Fruit fly (Drosophila melanogaster) whole organism, embryonic: ENCODE results near the gene CecB.
A peak's percentile ranks its signal among the peaks of the same experiment; 100 is the strongest.

Source experiments
- Awh ChIP-seq: fragments of 200-800 bp; sonication (Bioruptor generic); IDR thresholded peaks from 2 replicates; pipeline ENCODE4, ENCODE4 v1.3.6; 2022; ENCODE audit warnings: missing biosample characterization, missing genetic modification characterization
- CG10267 ChIP-seq: fragments of 200-800 bp; sonication (Bioruptor generic); optimal IDR thresholded peaks from 2 replicates; lab custom pipeline; 2018; ENCODE audit warnings: missing biosample characterization, mild to moderate bottlenecking, missing genetic modification characterization, moderate library complexity
- CG10979 ChIP-seq: fragments of 200-800 bp; sonication (Bioruptor generic); optimal IDR thresholded peaks from 2 replicates; lab custom pipeline; 2018; ENCODE audit warnings: missing biosample characterization, mild to moderate bottlenecking, missing genetic modification characterization, moderate library complexity
- CG1233 ChIP-seq: fragments of 200-800 bp; sonication (Bioruptor generic); optimal IDR thresholded peaks from 4 replicates; lab custom pipeline; 2018; ENCODE audit warnings: missing biosample characterization, mild to moderate bottlenecking, missing genetic modification characterization
- CG12942 ChIP-seq: fragments of 200-800 bp; sonication (Bioruptor generic); optimal IDR thresholded peaks from 3 replicates; lab custom pipeline; 2016; ENCODE audit warnings: missing biosample characterization, missing genetic modification characterization
- CG13894 ChIP-seq: fragments of 200-800 bp; sonication (Bioruptor generic); optimal IDR thresholded peaks from 3 replicates; lab custom pipeline; 2018; ENCODE audit warnings: missing biosample characterization, mild to moderate bottlenecking, missing genetic modification characterization, moderate library complexity
- CG14860 ChIP-seq: fragments of 200-800 bp; sonication (Bioruptor generic); IDR thresholded peaks from 3 replicates; pipeline ENCODE4 v1.3.6; 2022; ENCODE audit warnings: missing biosample characterization, missing genetic modification characterization; ENCODE audit not compliant: partially characterized antibody
- CG16863 ChIP-seq: fragments of 200-800 bp; sonication (Bioruptor generic); optimal IDR thresholded peaks from 3 replicates; lab custom pipeline; 2016; ENCODE audit warnings: missing biosample characterization, missing genetic modification characterization
- CG17328 ChIP-seq: fragments of 200-800 bp; sonication (Bioruptor generic); IDR thresholded peaks from 2 replicates; pipeline ENCODE4 v1.3.6; 2022; ENCODE audit warnings: missing biosample characterization, missing genetic modification characterization
- CG17361 ChIP-seq: fragments of 200-800 bp; sonication (Bioruptor generic); IDR thresholded peaks from 3 replicates; pipeline ENCODE4 v1.3.6; 2022; ENCODE audit warnings: missing biosample characterization, missing genetic modification characterization
- CG17385 ChIP-seq: fragments of 200-800 bp; sonication (Bioruptor generic); optimal IDR thresholded peaks from 3 replicates; lab custom pipeline; 2018; ENCODE audit warnings: missing biosample characterization, mild to moderate bottlenecking, missing genetic modification characterization
- CG17912 ChIP-seq: fragments of 200-800 bp; sonication (Bioruptor generic); optimal IDR thresholded peaks from 2 replicates; lab custom pipeline; 2018; ENCODE audit warnings: missing biosample characterization, mild to moderate bottlenecking, missing genetic modification characterization
- CG18619 ChIP-seq: fragments of 200-800 bp; sonication (Bioruptor generic); optimal IDR thresholded peaks from 3 replicates; lab custom pipeline; 2017; ENCODE audit warnings: missing biosample characterization, mild to moderate bottlenecking, missing genetic modification characterization
- CG2199 ChIP-seq: fragments of 200-800 bp; sonication (Bioruptor generic); IDR thresholded peaks from 3 replicates; pipeline ENCODE4 v1.3.6; 2022; ENCODE audit warnings: missing biosample characterization, missing genetic modification characterization
- CG31441 ChIP-seq: fragments of 200-800 bp; sonication (Bioruptor generic); IDR thresholded peaks from 2 replicates; pipeline ENCODE4 v1.3.6; 2022; ENCODE audit warnings: missing biosample characterization, missing genetic modification characterization
- CG3407 ChIP-seq: fragments of 200-800 bp; sonication (Bioruptor generic); optimal IDR thresholded peaks from 2 replicates; lab custom pipeline; 2018; ENCODE audit warnings: missing biosample characterization, mild to moderate bottlenecking, missing genetic modification characterization
- CG7963 ChIP-seq: fragments of 200-800 bp; sonication (Bioruptor generic); IDR thresholded peaks from 3 replicates; pipeline ENCODE4 v1.3.6; 2022; ENCODE audit warnings: missing biosample characterization, missing genetic modification characterization; ENCODE audit not compliant: partially characterized antibody
- CG8388 ChIP-seq: fragments of 200-800 bp; sonication (Bioruptor generic); optimal IDR thresholded peaks from 2 replicates; lab custom pipeline; 2019; ENCODE audit warnings: missing biosample characterization, mild to moderate bottlenecking, missing genetic modification characterization, moderate library complexity
- CG9437 ChIP-seq: fragments of 200-800 bp; sonication (Bioruptor generic); optimal IDR thresholded peaks from 2 replicates; lab custom pipeline; 2018; ENCODE audit warnings: missing biosample characterization, mild to moderate bottlenecking, missing genetic modification characterization
- CG9876 ChIP-seq: fragments of 200-800 bp; sonication (Bioruptor generic); optimal IDR thresholded peaks from 2 replicates; lab custom pipeline; 2016; ENCODE audit warnings: missing biosample characterization, missing genetic modification characterization
- Dbx ChIP-seq: fragments of 200-800 bp; sonication (Bioruptor generic); IDR thresholded peaks from 3 replicates; pipeline ENCODE4 v1.3.6; 2022; ENCODE audit warnings: missing biosample characterization, missing genetic modification characterization
- Dref ChIP-seq: fragments of 200-800 bp; sonication (Bioruptor generic); IDR thresholded peaks from 2 replicates; pipeline ENCODE4 v1.3.6; 2022; ENCODE audit warnings: missing biosample characterization, missing genetic modification characterization
- HLH3B ChIP-seq: fragments of 200-800 bp; sonication (Bioruptor generic); IDR thresholded peaks from 2 replicates; pipeline ENCODE4 v1.3.6; 2022; ENCODE audit warnings: missing biosample characterization, missing genetic modification characterization
- HLH54F ChIP-seq: fragments of 200-800 bp; sonication (Bioruptor generic); optimal IDR thresholded peaks from 3 replicates; lab custom pipeline; 2016; ENCODE audit warnings: missing biosample characterization, missing genetic modification characterization
- HmgD ChIP-seq: fragments of 200-800 bp; sonication (Bioruptor generic); optimal IDR thresholded peaks from 3 replicates; lab custom pipeline; 2016; ENCODE audit warnings: missing biosample characterization, missing genetic modification characterization
- Hr51 ChIP-seq, 2 experiments: fragments of 200-800 bp; sonication (Bioruptor generic); optimal IDR thresholded peaks; 2 replicates in 1 of 2; 3 replicates in 1 of 2; lab custom pipeline; 2016 to 2018; ENCODE audit warnings: missing biosample characterization in 2 of 2, missing genetic modification characterization in 2 of 2, mild to moderate bottlenecking in 1 of 2, moderate library complexity in 1 of 2
- Hsf ChIP-seq: fragments of 200-800 bp; sonication (Bioruptor generic); optimal IDR thresholded peaks from 3 replicates; lab custom pipeline; 2016; ENCODE audit warnings: missing biosample characterization, missing genetic modification characterization
- Jarid2 ChIP-seq: fragments of 200-800 bp; sonication (Bioruptor generic); optimal IDR thresholded peaks from 3 replicates; lab custom pipeline; 2017; ENCODE audit warnings: mild to moderate bottlenecking, missing biosample characterization, missing genetic modification reagents, missing genetic modification characterization
- Lhr ChIP-seq: fragments of 200-800 bp; sonication (Bioruptor generic); optimal IDR thresholded peaks from 3 replicates; lab custom pipeline; 2017; ENCODE audit warnings: mild to moderate bottlenecking, missing biosample characterization, missing genetic modification reagents, missing genetic modification characterization
- MTF-1 ChIP-seq: fragments of 200-800 bp; sonication (Bioruptor generic); optimal IDR thresholded peaks from 2 replicates; lab custom pipeline; 2018; ENCODE audit warnings: missing biosample characterization, mild to moderate bottlenecking, missing genetic modification characterization, borderline replicate concordance
- NC2α ChIP-seq: fragments of 200-800 bp; sonication (Bioruptor generic); optimal IDR thresholded peaks from 2 replicates; lab custom pipeline; 2016; ENCODE audit warnings: missing biosample characterization, missing genetic modification characterization
- Rx ChIP-seq: fragments of 200-800 bp; sonication (Bioruptor generic); IDR thresholded peaks from 2 replicates; pipeline ENCODE4 v1.3.6; 2022; ENCODE audit warnings: missing biosample characterization, missing genetic modification characterization
- az2 ChIP-seq: fragments of 200-800 bp; sonication (Bioruptor generic); optimal IDR thresholded peaks from 3 replicates; lab custom pipeline; 2016; ENCODE audit warnings: missing biosample characterization, missing genetic modification characterization
- chif ChIP-seq, 2 experiments: fragments of 200-800 bp; sonication (Bioruptor generic); optimal IDR thresholded peaks; 3 replicates each; lab custom pipeline; 2016; ENCODE audit warnings: missing biosample characterization in 2 of 2, missing genetic modification characterization in 2 of 2
- dmrt99B ChIP-seq: fragments of 200-800 bp; sonication (Bioruptor generic); optimal IDR thresholded peaks from 2 replicates; lab custom pipeline; 2018; ENCODE audit warnings: missing biosample characterization, mild to moderate bottlenecking, missing genetic modification characterization, moderate library complexity
- esg ChIP-seq: fragments of 200-800 bp; sonication (Bioruptor generic); conservative IDR thresholded peaks from 2 replicates; pipeline ENCODE4 v1.3.6; 2022; ENCODE audit warnings: missing biosample characterization, missing genetic modification characterization
- fd96Cb ChIP-seq: fragments of 200-800 bp; sonication (Bioruptor generic); optimal IDR thresholded peaks from 2 replicates; lab custom pipeline; 2018; ENCODE audit warnings: missing biosample characterization, mild to moderate bottlenecking, missing genetic modification characterization, moderate library complexity
- gfzf ChIP-seq: fragments of 200-800 bp; sonication (Bioruptor generic); optimal IDR thresholded peaks from 2 replicates; lab custom pipeline; 2016; ENCODE audit warnings: missing biosample characterization, mild to moderate bottlenecking, missing genetic modification characterization, moderate library complexity
- hb ChIP-seq: fragments of 200-800 bp; sonication (Bioruptor generic); IDR thresholded peaks from 3 replicates; pipeline ENCODE4 v1.3.6; 2022; ENCODE audit warnings: missing biosample characterization, missing genetic modification characterization; ENCODE audit not compliant: partially characterized antibody
- hbn ChIP-seq: fragments of 200-800 bp; sonication (Bioruptor generic); IDR thresholded peaks from 2 replicates; pipeline ENCODE4 v1.3.6; 2022; ENCODE audit warnings: missing biosample characterization, missing genetic modification characterization; ENCODE audit not compliant: partially characterized antibody
- p53 ChIP-seq: fragments of 200-800 bp; sonication (Bioruptor generic); optimal IDR thresholded peaks from 2 replicates; lab custom pipeline; 2016; ENCODE audit warnings: missing biosample characterization, missing genetic modification characterization
- pita ChIP-seq: fragments of 200-800 bp; sonication (Bioruptor generic); optimal IDR thresholded peaks from 2 replicates; lab custom pipeline; 2017; ENCODE audit warnings: missing biosample characterization, mild to moderate bottlenecking, missing genetic modification characterization
- pros ChIP-seq: fragments of 200-800 bp; sonication (Bioruptor generic); optimal IDR thresholded peaks from 3 replicates; lab custom pipeline; 2019; ENCODE audit warnings: missing biosample characterization, mild to moderate bottlenecking, missing genetic modification characterization, moderate library complexity
- rib ChIP-seq: fragments of 200-800 bp; sonication (Bioruptor generic); IDR thresholded peaks from 2 replicates; pipeline ENCODE4 v1.3.6; 2022; ENCODE audit warnings: missing biosample characterization, missing genetic modification characterization
- salm ChIP-seq: fragments of 200-800 bp; sonication (Bioruptor generic); optimal IDR thresholded peaks from 2 replicates; lab custom pipeline; 2018; ENCODE audit warnings: missing biosample characterization, mild to moderate bottlenecking, missing genetic modification characterization
- seq ChIP-seq: fragments of 200-800 bp; sonication (Bioruptor generic); IDR thresholded peaks from 2 replicates; pipeline ENCODE4 v1.3.6; 2022; ENCODE audit warnings: missing biosample characterization, missing genetic modification characterization
- slbo ChIP-seq: fragments of 200-800 bp; sonication (Bioruptor generic); IDR thresholded peaks from 2 replicates; pipeline ENCODE4 v1.3.6; 2022; ENCODE audit warnings: missing biosample characterization, missing genetic modification characterization
- trh ChIP-seq: fragments of 200-800 bp; sonication (Bioruptor generic); optimal IDR thresholded peaks from 2 replicates; lab custom pipeline; 2016; ENCODE audit warnings: missing biosample characterization, missing genetic modification characterization
- ttk ChIP-seq: fragments of 200-800 bp; sonication (Bioruptor generic); IDR thresholded peaks from 2 replicates; pipeline ENCODE4 v2.1.2; 2022; ENCODE audit warnings: missing biosample characterization, missing genetic modification characterization
- tup ChIP-seq: fragments of 200-800 bp; sonication (Bioruptor generic); optimal IDR thresholded peaks from 2 replicates; lab custom pipeline; 2016; ENCODE audit warnings: missing biosample characterization, mild to moderate bottlenecking, missing genetic modification characterization, moderate library complexity
- zfh1 ChIP-seq: fragments of 200-800 bp; sonication (Bioruptor generic); IDR thresholded peaks from 3 replicates; pipeline ENCODE4 v1.3.6; 2022; ENCODE audit warnings: missing biosample characterization, missing genetic modification characterization

Gene CecB

DNA sequence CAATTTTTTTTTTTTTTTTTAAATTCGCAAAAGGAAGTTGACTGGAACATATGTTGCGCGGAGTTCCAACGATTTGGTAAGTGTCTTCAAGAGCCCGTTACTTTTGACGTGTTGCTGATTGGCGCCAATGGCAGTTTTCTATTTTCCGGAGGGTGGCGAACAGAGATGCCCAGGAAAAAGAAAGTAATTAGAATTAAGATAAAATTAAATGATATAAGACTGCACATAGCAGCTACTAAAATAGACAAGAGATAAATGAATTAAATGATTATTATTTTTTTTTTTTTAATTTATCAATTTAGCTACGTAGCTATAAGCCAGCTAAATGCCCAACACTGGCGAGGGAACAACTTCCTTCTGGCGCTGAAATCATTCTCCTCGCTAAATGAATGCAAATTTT is 8.6 kb upstream of the CecB start (continued):
- TF ChIP-seq HmgD (no peak), Dref (GFP tag; lab: Robert Waterston, UW) (no peak), CG17912 (GFP tag; lab: Kevin White, UChicago) (no peak), Rx (GFP tag; lab: Robert Waterston, UW) (no peak), rib (no peak), CG13894 (tag; lab: Kevin White, UChicago) (no peak), MTF-1 (GFP tag; lab: Kevin White, UChicago) (no peak), trh (GFP tag; lab: Kevin White, UChicago) (no peak), CG2199 (GFP tag; lab: Robert Waterston, UW) (no peak), CG16863 (GFP tag; lab: Kevin White, UChicago) (no peak), seq (GFP tag; lab: Robert Waterston, UW) (no peak), HLH3B (GFP tag; lab: Robert Waterston, UW) (0 out of 2 replicates have a peak, but pooled peaks have one; percentile 13), CG31441 (GFP tag; lab: Robert Waterston, UW) (peak; percentile 44), fd96Cb (tag; lab: Kevin White, UChicago) (no peak), CG8388 (GFP tag; lab: Kevin White, UChicago) (peak; percentile 19), hbn (GFP tag; lab: Robert Waterston, UW) (no peak), ttk (GFP tag; lab: Robert Waterston, UW) (no peak), CG1233 (GFP tag; lab: Kevin White, UChicago) (no peak), tup (GFP tag; lab: Kevin White, UChicago) (no peak), CG9437 (GFP tag; lab: Kevin White, UChicago) (no peak), CG3407 (GFP tag; lab: Kevin White, UChicago) (no peak), dmrt99B (tag; lab: Kevin White, UChicago) (peak; percentile 13), Dbx (GFP tag; lab: Robert Waterston, UW) (no peak), CG14860 (no peak), zfh1 (GFP tag; lab: Robert Waterston, UW) (peak; percentile 59; the same call in 1 of the 3 replicates), Hsf (GFP tag; lab: Kevin White, UChicago) (peak; percentile 3), p53 (GFP tag; lab: Kevin White, UChicago) (no peak), az2 (GFP tag; lab: Kevin White, UChicago) (peak; percentile 16), chif (GFP tag; optimal IDR thresholded peaks at IDR 0.05; lab: Kevin White, UChicago) (no peak), Hr51 (GFP tag; optimal IDR thresholded peaks at IDR 0.05; lab: Kevin White, UChicago) (peak in 1 of 2 experiments; percentile 19), CG17328 (peak; percentile 52; the same call in 1 of the 2 replicates), CG12942 (GFP tag; lab: Kevin White, UChicago) (no peak), CG9876 (GFP tag; lab: Kevin White, UChicago) (no peak), pros (GFP tag; lab: Kevin White, UChicago) (no peak), CG10267 (tag; lab: Kevin White, UChicago) (peak; percentile 9), Jarid2 (GFP tag; lab: Kevin White, UChicago) (no peak), CG10979 (tag; lab: Kevin White, UChicago) (peak; percentile 57), HLH54F (GFP tag; lab: Kevin White, UChicago) (no peak), pita (no peak), Lhr (GFP tag; lab: Kevin White, UChicago) (no peak), CG17385 (GFP tag; lab: Kevin White, UChicago) (no peak), hb (no peak), salm (tag; lab: Kevin White, UChicago) (no peak), CG18619 (GFP tag; lab: Kevin White, UChicago) (no peak), slbo (GFP tag; lab: Robert Waterston, UW) (peak; percentile 25; the same call in 1 of the 2 replicates), Awh (GFP tag; lab: Robert Waterston, UW) (no peak), CG7963 (GFP tag; lab: Robert Waterston, UW) (no peak), NC2α (no peak), gfzf (GFP tag; lab: Kevin White, UChicago) (no peak), esg (GFP tag; lab: Robert Waterston, UW) (0 out of 2 replicates have a peak, but pooled peaks have one; percentile 18), CG17361 (0 out of 3 replicates have a peak, but pooled peaks have one; percentile 20)
